Worm (Caenorhabditis elegans) whole organism, L4/young adult: ENCODE measurements around the gene T18D3.6.

Experiments
- W03F9.2 ChIP-seq: fragments of 150-350 bp; optimal IDR thresholded peaks from 2 replicates; lab custom pipeline; 2014; ENCODE audit warnings: missing biosample characterization, missing genetic modification characterization
- him-1 ChIP-seq: sonication (generic microtip); optimal IDR thresholded peaks from 2 replicates; lab custom pipeline; 2016; ENCODE audit warnings: missing genotype, missing genetic modification reagents, missing genetic modification characterization, missing compliant biosample characterization

ce11 chrX:12415832-12416231 is 33.9 kb upstream of the T18D3.6 start:
- no peak for TF ChIP-seq W03F9.2 (tag; lab: Kevin White, UChicago)
- no peak for TF ChIP-seq him-1 (tag; lab: Kevin White, UChicago)
